Worm (Caenorhabditis elegans) whole organism, L4 larva: ENCODE data around the gene cpt-5.

ENCODE experiments used
- D1046.2 ChIP-seq: fragments of 200-800 bp; sonication (Bioruptor generic); IDR thresholded peaks from 2 replicates; pipeline ENCODE4 v1.3.6; 2022; ENCODE audit warnings: missing genetic modification characterization, missing compliant biosample characterization
- F26F4.8 ChIP-seq: fragments of 200-800 bp; sonication (Bioruptor generic); conservative IDR thresholded peaks from 2 replicates; pipeline ENCODE4 v1.3.6; 2022; ENCODE audit warnings: missing genetic modification characterization, missing compliant biosample characterization
- F49E8.2 ChIP-seq: sonication (generic microtip); optimal IDR thresholded peaks from 2 replicates; lab custom pipeline; 2016; ENCODE audit warnings: missing compliant biosample characterization, mild to moderate bottlenecking, missing genetic modification characterization, borderline replicate concordance
- Y48G9A.11 ChIP-seq: fragments of 200-800 bp; sonication (Bioruptor generic); IDR thresholded peaks from 2 replicates; pipeline ENCODE4 v1.3.6; 2022; ENCODE audit warnings: missing genetic modification reagents, missing genetic modification characterization, missing compliant biosample characterization
- Y75B8A.6 ChIP-seq: fragments of 200-800 bp; sonication (Bioruptor generic); IDR thresholded peaks from 2 replicates; pipeline ENCODE4 v1.3.6; 2022; ENCODE audit warnings: missing genetic modification reagents, missing genetic modification characterization, missing compliant biosample characterization
- aha-1 ChIP-seq: fragments of 150-350 bp; peaks from one replicate; lab custom pipeline; 2014; ENCODE audit warnings: missing biosample characterization, missing genetic modification characterization
- ama-1 ChIP-seq: fragments of 150-350 bp; optimal IDR thresholded peaks from 2 replicates; lab custom pipeline; 2014; ENCODE audit warnings: inconsistent platforms, mixed read lengths
- ceh-32 ChIP-seq: sonication (generic microtip); optimal IDR thresholded peaks from 2 replicates; lab custom pipeline; 2016; ENCODE audit warnings: mild to moderate bottlenecking, missing genetic modification characterization, missing compliant biosample characterization; ENCODE audit not compliant: poor library complexity
- ces-1 ChIP-seq: fragments of 150-350 bp; sonication (generic microtip); optimal IDR thresholded peaks from 4 replicates; lab custom pipeline; 2014; ENCODE audit warnings: missing biosample characterization, missing genetic modification reagents, missing genetic modification characterization
- dve-1 ChIP-seq: sonication (generic microtip); optimal IDR thresholded peaks from 2 replicates; lab custom pipeline; 2017; ENCODE audit warnings: antibody characterized with exemption, mild to moderate bottlenecking, missing genetic modification characterization, missing compliant biosample characterization; ENCODE audit not compliant: insufficient read depth
- fkh-10 ChIP-seq: fragments of 150-350 bp; optimal IDR thresholded peaks from 2 replicates; lab custom pipeline; 2014; ENCODE audit warnings: missing biosample characterization, missing genetic modification reagents, missing genetic modification characterization
- gei-8 ChIP-seq: fragments of 200-800 bp; sonication (Bioruptor generic); optimal IDR thresholded peaks from 2 replicates; lab custom pipeline; 2018; ENCODE audit warnings: mild to moderate bottlenecking, missing genetic modification characterization, missing compliant biosample characterization
- hlh-11 ChIP-seq: fragments of 200-800 bp; sonication (Bioruptor generic); optimal IDR thresholded peaks from 2 replicates; lab custom pipeline; 2018; ENCODE audit warnings: mild to moderate bottlenecking, missing genetic modification characterization, missing compliant biosample characterization
- hmg-1.1 ChIP-seq: fragments of 200-800 bp; sonication (Bioruptor generic); IDR thresholded peaks from 2 replicates; pipeline ENCODE4 v1.3.6; 2022; ENCODE audit warnings: missing genetic modification reagents, missing genetic modification characterization, missing compliant biosample characterization
- jun-1 ChIP-seq: fragments of 150-350 bp; optimal IDR thresholded peaks from 2 replicates; lab custom pipeline; 2014; ENCODE audit warnings: missing biosample characterization, missing genetic modification reagents, missing genetic modification characterization
- lim-7 ChIP-seq: fragments of 200-800 bp; sonication (Bioruptor generic); IDR thresholded peaks from 2 replicates; pipeline ENCODE4 v1.3.6; 2022; ENCODE audit warnings: missing genetic modification characterization, missing compliant biosample characterization
- lin-13 ChIP-seq: fragments of 150-350 bp; optimal IDR thresholded peaks from 2 replicates; lab custom pipeline; 2014; ENCODE audit warnings: missing biosample characterization, missing genetic modification reagents, missing genetic modification characterization
- lin-15B ChIP-seq: fragments of 150-350 bp; sonication (generic microtip); optimal IDR thresholded peaks from 3 replicates; lab custom pipeline; 2014; ENCODE audit warnings: missing biosample characterization, missing genetic modification characterization
- lin-39 ChIP-seq: fragments of 150-350 bp; optimal IDR thresholded peaks from 2 replicates; lab custom pipeline; 2014; ENCODE audit warnings: missing biosample characterization, missing genetic modification reagents, missing genetic modification characterization
- lir-3 ChIP-seq: sonication (generic microtip); optimal IDR thresholded peaks from 2 replicates; lab custom pipeline; 2016; ENCODE audit warnings: mild to moderate bottlenecking, missing genetic modification characterization, missing compliant biosample characterization
- lsy-2 ChIP-seq, 2 experiments: fragments of 150-350 bp in 1 of 2; sonication (generic microtip) in 1 of 2; optimal IDR thresholded peaks; 2 replicates each; lab custom pipeline; 2014 to 2017; ENCODE audit warnings: missing biosample characterization in 2 of 2, missing genetic modification characterization in 2 of 2
- madf-5 ChIP-seq, 2 experiments: fragments of 200-800 bp; sonication (Bioruptor generic); IDR thresholded peaks; 2 replicates each; pipeline ENCODE4 v1.3.6; 2022; ENCODE audit warnings: missing compliant biosample characterization in 2 of 2, missing genetic modification characterization in 2 of 2
- madf-9 ChIP-seq: fragments of 200-800 bp; sonication (Bioruptor generic); conservative IDR thresholded peaks from 2 replicates; pipeline ENCODE4 v1.3.6; 2022; ENCODE audit warnings: missing genetic modification reagents, missing genetic modification characterization, missing compliant biosample characterization
- mdt-29 ChIP-seq: fragments of 200-800 bp; sonication (Bioruptor generic); IDR thresholded peaks from 2 replicates; pipeline ENCODE4 v1.3.6; 2022; ENCODE audit warnings: missing genetic modification reagents, missing genetic modification characterization, missing compliant biosample characterization
- mes-2 ChIP-seq: sonication (generic microtip); optimal IDR thresholded peaks from 2 replicates; lab custom pipeline; 2016; ENCODE audit warnings: missing genotype, mild to moderate bottlenecking, missing genetic modification characterization, missing compliant biosample characterization; ENCODE audit not compliant: poor library complexity, severe bottlenecking
- mxl-2 ChIP-seq: fragments of 200-800 bp; sonication (Bioruptor generic); conservative IDR thresholded peaks from 2 replicates; pipeline ENCODE4 v1.3.6; 2022; ENCODE audit warnings: missing genetic modification reagents, missing genetic modification characterization, missing compliant biosample characterization
- nhr-102 ChIP-seq: sonication (generic microtip); optimal IDR thresholded peaks from 2 replicates; lab custom pipeline; 2016; ENCODE audit warnings: mild to moderate bottlenecking, missing genetic modification characterization, moderate library complexity, missing compliant biosample characterization
- nhr-11 ChIP-seq: fragments of 150-350 bp; optimal IDR thresholded peaks from 2 replicates; lab custom pipeline; 2014; ENCODE audit warnings: missing biosample characterization, missing genetic modification characterization
- nhr-111 ChIP-seq: fragments of 200-800 bp; sonication (Bioruptor generic); optimal IDR thresholded peaks from 2 replicates; lab custom pipeline; 2018; ENCODE audit warnings: mild to moderate bottlenecking, missing genetic modification characterization, missing compliant biosample characterization
- nhr-25 ChIP-seq: sonication (generic microtip); optimal IDR thresholded peaks from 2 replicates; lab custom pipeline; 2017; ENCODE audit warnings: missing genetic modification characterization, mild to moderate bottlenecking, missing compliant biosample characterization, antibody characterized with exemption, moderate library complexity, borderline replicate concordance; ENCODE audit not compliant: insufficient read depth
- nhr-28 ChIP-seq: fragments of 150-350 bp; optimal IDR thresholded peaks from 2 replicates; lab custom pipeline; 2014; ENCODE audit warnings: missing biosample characterization, missing genetic modification characterization
- nhr-42 ChIP-seq: fragments of 200-800 bp; sonication (Bioruptor generic); IDR thresholded peaks from 2 replicates; pipeline ENCODE4 v1.3.6; 2022; ENCODE audit warnings: missing genetic modification characterization, missing compliant biosample characterization
- nhr-48 ChIP-seq: sonication (generic microtip); optimal IDR thresholded peaks from 2 replicates; lab custom pipeline; 2016; ENCODE audit warnings: mild to moderate bottlenecking, missing genetic modification characterization, missing compliant biosample characterization
- php-3 ChIP-seq: fragments of 200-800 bp; sonication (Bioruptor generic); IDR thresholded peaks from 2 replicates; pipeline ENCODE4 v1.3.6; 2022; ENCODE audit warnings: missing genetic modification reagents, missing genetic modification characterization, missing compliant biosample characterization
- pqm-1 ChIP-seq: sonication (generic microtip); optimal IDR thresholded peaks from 2 replicates; lab custom pipeline; 2017; ENCODE audit warnings: missing biosample characterization, missing genetic modification characterization
- saeg-2 ChIP-seq: fragments of 200-800 bp; sonication (Bioruptor generic); IDR thresholded peaks from 2 replicates; pipeline ENCODE4 v1.3.6; 2022; ENCODE audit warnings: missing genetic modification reagents, missing genetic modification characterization, missing compliant biosample characterization
- sdz-12 ChIP-seq: fragments of 200-800 bp; sonication (Bioruptor generic); optimal IDR thresholded peaks from 2 replicates; lab custom pipeline; 2018; ENCODE audit warnings: mild to moderate bottlenecking, missing genetic modification characterization, missing compliant biosample characterization
- set-16 ChIP-seq: fragments of 200-800 bp; sonication (Bioruptor generic); IDR thresholded peaks from 2 replicates; pipeline ENCODE4 v1.3.6; 2022; ENCODE audit warnings: missing genetic modification reagents, missing genetic modification characterization, missing compliant biosample characterization
- tag-97 ChIP-seq: fragments of 200-800 bp; sonication (Bioruptor generic); IDR thresholded peaks from 2 replicates; pipeline ENCODE4 v1.3.6; 2022; ENCODE audit warnings: missing genetic modification characterization, missing compliant biosample characterization
- tra-1 ChIP-seq: fragments of 200-800 bp; sonication (Bioruptor generic); IDR thresholded peaks from 2 replicates; pipeline ENCODE4 v1.3.6; 2022; ENCODE audit warnings: missing genetic modification reagents, missing genetic modification characterization, missing compliant biosample characterization
- unc-39 ChIP-seq: sonication (generic microtip); optimal IDR thresholded peaks from 2 replicates; lab custom pipeline; 2017; ENCODE audit warnings: missing biosample characterization, missing genetic modification characterization
- unc-62 ChIP-seq, 3 experiments: fragments of 150-350 bp in 1 of 3; sonication (generic microtip); optimal IDR thresholded peaks in 2 of 3; peaks in 1 of 3; 1 replicate in 1 of 3; 2 replicates in 2 of 3; lab custom pipeline; 2014 to 2017; ENCODE audit warnings: missing biosample characterization in 3 of 3, missing genetic modification characterization in 3 of 3, missing genetic modification reagents in 3 of 3, missing genotype in 1 of 3
- zfp-2 ChIP-seq: sonication (generic microtip); optimal IDR thresholded peaks from 2 replicates; lab custom pipeline; 2016; ENCODE audit warnings: mild to moderate bottlenecking, missing genetic modification characterization, missing compliant biosample characterization
- zip-2 ChIP-seq: fragments of 150-350 bp; optimal IDR thresholded peaks from 2 replicates; lab custom pipeline; 2014; ENCODE audit warnings: missing biosample characterization, missing genetic modification characterization
- ztf-11 ChIP-seq: fragments of 150-350 bp; optimal IDR thresholded peaks from 2 replicates; lab custom pipeline; 2014; ENCODE audit warnings: missing biosample characterization, missing genetic modification characterization
- ztf-7 ChIP-seq: fragments of 150-350 bp; optimal IDR thresholded peaks from 2 replicates; lab custom pipeline; 2014; ENCODE audit warnings: missing biosample characterization, missing genetic modification characterization

The cpt-5 gene

ce11 chrV:13872895-13873294, at the start of gene cpt-5:
Gene cpt-5, plus strand, starts transcription at chrV:13873195.
- TF ChIP-seq ama-1 (lab: Kevin White, UChicago) (no peak), tra-1 (GFP tag; lab: Robert Waterston, UW) (no peak), D1046.2 (no peak), hlh-11 (tag; lab: Kevin White, UChicago) (no peak), jun-1 (tag; lab: Kevin White, UChicago) (no peak), mdt-29 (GFP tag; lab: Robert Waterston, UW) (no peak), gei-8 (GFP tag; lab: Kevin White, UChicago) (no peak), lim-7 (GFP tag; lab: Robert Waterston, UW) (no peak), mxl-2 (GFP tag; lab: Robert Waterston, UW) (no peak), nhr-42 (no peak)

- TF ChIP-seq zfp-2 (no peak), mdt-29 (GFP tag; lab: Robert Waterston, UW) (no peak), zip-2 (no peak), ztf-7 (tag; lab: Kevin White, UChicago) (no peak), php-3 (no peak), aha-1 (peak; percentile 2), madf-5 (GFP tag; IDR thresholded peaks at IDR 0.05; lab: Robert Waterston, UW) (no peak), unc-62 (GFP tag; optimal IDR thresholded peaks at IDR 0.05 in 1 of 2; lab: Kevin White, UChicago) (peak in 1 of 2 experiments; percentile 75), unc-62 (tag; optimal IDR thresholded peaks at IDR 0.05; lab: Kevin White, UChicago) (no peak)
These were observed 45.1 kb upstream of the cpt-5 start, which contains the start of gene nrf-5 for ce11 chrV:13827920-13828319. Gene nrf-5, plus strand, starts transcription at chrV:13828267.

ce11 chrV:13830813-13831212, 42.2 kb upstream of the cpt-5 start, which contains the start of gene str-165:
Gene str-165, plus strand, starts transcription at chrV:13831113.
- TF ChIP-seq unc-62 (GFP tag; optimal IDR thresholded peaks at IDR 0.05 in 1 of 2; lab: Kevin White, UChicago) (peak in 1 of 2 experiments; percentile 61), unc-62 (tag; optimal IDR thresholded peaks at IDR 0.05; lab: Kevin White, UChicago) (no peak), nhr-11 (no peak)

ce11 chrV:13833951-13834350, 39.0 kb upstream of the cpt-5 start, which contains the start of gene srx-129:
Gene srx-129, plus strand, starts transcription at chrV:13834251.
- TF ChIP-seq nhr-102 (tag; lab: Kevin White, UChicago) (no peak), F26F4.8 (no peak), mes-2 (tag; lab: Kevin White, UChicago) (no peak), dve-1 (tag; lab: Kevin White, UChicago) (no peak), Y48G9A.11 (no peak), lin-13 (no peak), set-16 (no peak), pqm-1 (tag; lab: Kevin White, UChicago) (no peak), hlh-11 (tag; lab: Kevin White, UChicago) (no peak), ztf-7 (tag; lab: Kevin White, UChicago) (no peak), fkh-10 (GFP tag; lab: Kevin White, UChicago) (no peak), lin-39 (no peak), nhr-48 (tag; lab: Kevin White, UChicago) (no peak), saeg-2 (no peak), madf-9 (no peak), hmg-1.1 (GFP tag; lab: Robert Waterston, UW) (no peak), lir-3 (tag; lab: Kevin White, UChicago) (no peak)

- TF ChIP-seq unc-39 (tag; lab: Kevin White, UChicago) (no peak), F49E8.2 (tag; lab: Kevin White, UChicago) (no peak), tag-97 (GFP tag; lab: Robert Waterston, UW) (no peak), nhr-28 (tag; lab: Kevin White, UChicago) (no peak), ama-1 (lab: Kevin White, UChicago) (no peak), ceh-32 (tag; lab: Kevin White, UChicago) (no peak), ces-1 (no peak), nhr-111 (no peak), lin-15B (tag; lab: Kevin White, UChicago) (no peak), nhr-25 (tag; lab: Kevin White, UChicago) (no peak), lsy-2 (tag; optimal IDR thresholded peaks at IDR 0.05; lab: Kevin White, UChicago) (no peak), Y75B8A.6 (GFP tag; lab: Robert Waterston, UW) (no peak), sdz-12 (GFP tag; lab: Kevin White, UChicago) (no peak), ztf-11 (tag; lab: Kevin White, UChicago) (no peak)
These were observed 35.8 kb upstream of the cpt-5 start, which contains the start of gene srx-128 for ce11 chrV:13837173-13837572. Gene srx-128, plus strand, starts transcription at chrV:13837473.
